Fruit fly (Drosophila melanogaster): Measurements from ENCODE around the gene Pos.

The Pos gene

DNA sequence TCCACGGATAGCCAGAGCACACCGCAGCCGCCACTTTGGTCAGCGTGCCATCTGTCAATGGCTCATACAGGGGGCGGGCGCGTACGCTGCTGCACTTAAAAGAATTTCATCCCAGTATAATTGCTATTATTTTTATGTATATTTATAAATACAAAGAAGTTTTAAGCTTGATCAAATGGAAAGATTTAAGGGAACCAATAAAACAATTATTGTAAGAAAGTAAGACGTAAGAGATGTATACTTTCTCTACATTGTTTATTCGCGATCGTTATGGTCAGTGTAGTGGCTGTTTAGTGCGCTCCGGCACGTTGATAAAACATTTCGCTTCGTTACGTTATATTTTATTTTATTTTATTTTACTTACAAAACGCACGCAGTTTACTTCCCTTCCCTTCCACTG lies 46.3 kb upstream of the Pos start (continued):
- TF ChIP-seq az2 (GFP tag; optimal IDR thresholded peaks at IDR 0.05) = peak; percentile 4
- no peak for TF ChIP-seq ac (GFP tag; optimal IDR thresholded peaks at IDR 0.05)
- TF ChIP-seq CG11695 (GFP tag; IDR thresholded peaks at IDR 0.05) = 0 out of 3 replicates have a peak, but pooled peaks have one; percentile 12
- no peak for TF ChIP-seq Hr39 (optimal IDR thresholded peaks at IDR 0.05)
- TF ChIP-seq nom (GFP tag; optimal IDR thresholded peaks at IDR 0.05) = peak; percentile 30
- peak; percentile 19 for TF ChIP-seq Blimp-1 (GFP tag; optimal IDR thresholded peaks at IDR 0.05)
- no peak for TF ChIP-seq nerfin-1 (tag; optimal IDR thresholded peaks at IDR 0.05)
- TF ChIP-seq CG32532 (GFP tag; IDR thresholded peaks at IDR 0.05) = no peak
- TF ChIP-seq CG1024 (GFP tag; IDR thresholded peaks at IDR 0.05) = no peak
- TF ChIP-seq Nf-YB (GFP tag; optimal IDR thresholded peaks at IDR 0.05) = no peak
- no peak for TF ChIP-seq zf30C (GFP tag; optimal IDR thresholded peaks at IDR 0.05)
- TF ChIP-seq CG17359 (tag; optimal IDR thresholded peaks at IDR 0.05) = peak; percentile 6
- TF ChIP-seq salm (tag; optimal IDR thresholded peaks at IDR 0.05) = no peak
- no peak for TF ChIP-seq CG42726 (GFP tag; IDR thresholded peaks at IDR 0.05; ENCODE audit: partially characterized antibody)
- TF ChIP-seq CG6791 (GFP tag; IDR thresholded peaks at IDR 0.05; ENCODE audit: partially characterized antibody) = no peak
- TF ChIP-seq br (optimal IDR thresholded peaks at IDR 0.05) = no peak
- no peak for TF ChIP-seq pfk (GFP tag; optimal IDR thresholded peaks at IDR 0.05)
- no peak for TF ChIP-seq wdn (GFP tag; IDR thresholded peaks at IDR 0.05)
- peak; percentile 13 for TF ChIP-seq CG2678 (tag; optimal IDR thresholded peaks at IDR 0.05)
- TF ChIP-seq CG8478 (optimal IDR thresholded peaks at IDR 0.05) = no peak
- no peak for TF ChIP-seq CG2116 (GFP tag; optimal IDR thresholded peaks at IDR 0.05)
- TF ChIP-seq CG15696 (tag; optimal IDR thresholded peaks at IDR 0.05) = no peak
- no peak for TF ChIP-seq CG1832 (GFP tag; optimal IDR thresholded peaks at IDR 0.05)
- peak; percentile 28 for TF ChIP-seq CG18262 (tag; optimal IDR thresholded peaks at IDR 0.05)
- TF ChIP-seq fd96Cb (tag; optimal IDR thresholded peaks at IDR 0.05) = no peak
- peak; percentile 1 for TF ChIP-seq CG18599 (GFP tag; optimal IDR thresholded peaks at IDR 0.05)
- TF ChIP-seq jigr1 (GFP tag; IDR thresholded peaks at IDR 0.05) = no peak
- no peak for TF ChIP-seq Bteb2 (GFP tag; optimal IDR thresholded peaks at IDR 0.05)
- TF ChIP-seq CG6813 (GFP tag; optimal IDR thresholded peaks at IDR 0.05) = no peak
- no peak for TF ChIP-seq CG10565 (GFP tag; optimal IDR thresholded peaks at IDR 0.05)
- no peak for TF ChIP-seq pan (optimal IDR thresholded peaks at IDR 0.05)
- TF ChIP-seq pan (GFP tag; optimal IDR thresholded peaks at IDR 0.05 in 1 of 2, IDR thresholded peaks at IDR 0.05 in 1 of 2) = no peak
- no peak for TF ChIP-seq CG1603 (tag; optimal IDR thresholded peaks at IDR 0.05)
- TF ChIP-seq TFAM (GFP tag; optimal IDR thresholded peaks at IDR 0.05) = no peak
- no peak for TF ChIP-seq CG6765 (GFP tag; optimal IDR thresholded peaks at IDR 0.05)
- TF ChIP-seq sens (GFP tag) = peak; percentile 53

DNA sequence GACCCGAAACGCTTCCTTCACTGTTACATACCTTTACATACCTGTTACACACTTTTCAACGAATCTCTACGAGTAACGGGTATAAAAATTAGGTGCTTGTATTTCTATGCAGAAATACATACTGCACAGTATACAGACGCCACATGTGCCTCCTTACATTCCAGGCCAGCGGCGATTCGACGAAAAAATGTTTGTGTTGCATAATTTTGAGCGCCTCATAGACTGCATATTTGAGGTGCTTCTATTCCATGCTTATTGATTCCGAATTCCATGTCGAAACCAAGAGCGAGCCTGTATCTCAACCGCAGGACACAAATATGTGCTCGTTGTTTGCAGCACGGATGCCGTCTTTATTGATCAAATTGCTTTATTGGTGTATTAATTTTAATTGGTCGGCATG lies 31.8 kb upstream of the Pos start:
- TF ChIP-seq luna (GFP tag; optimal IDR thresholded peaks at IDR 0.05) = no peak
- TF ChIP-seq stwl (tag; optimal IDR thresholded peaks at IDR 0.05) = peak; percentile 46
- TF ChIP-seq bsh (GFP tag; optimal IDR thresholded peaks at IDR 0.05) = no peak
- TF ChIP-seq pita (GFP tag; optimal IDR thresholded peaks at IDR 0.05) = peak; percentile 39
- TF ChIP-seq CG14014 (GFP tag; IDR thresholded peaks at IDR 0.05) = no peak
- no peak for TF ChIP-seq btn (GFP tag; optimal IDR thresholded peaks at IDR 0.05)
- TF ChIP-seq YL-1 (GFP tag; optimal IDR thresholded peaks at IDR 0.05) = no peak
- TF ChIP-seq Gsc (GFP tag; IDR thresholded peaks at IDR 0.05) = no peak
- no peak for TF ChIP-seq NC2β (GFP tag; optimal IDR thresholded peaks at IDR 0.05)
- TF ChIP-seq MTF-1 (GFP tag; optimal IDR thresholded peaks at IDR 0.05; ENCODE audit: borderline replicate concordance) = no peak
- no peak for TF ChIP-seq CG7786 (GFP tag; optimal IDR thresholded peaks at IDR 0.05)
- no peak for TF ChIP-seq gcm (GFP tag; optimal IDR thresholded peaks at IDR 0.05)
